Worm (Caenorhabditis elegans) whole organism, L1 larva: ENCODE results near the gene toca-2.

ENCODE experiments used
- hpl-2 ChIP-seq: fragments of 150-350 bp; optimal IDR thresholded peaks from 2 replicates; lab custom pipeline; 2014; ENCODE audit warnings: missing biosample characterization, missing genetic modification reagents, missing genetic modification characterization
- nhr-11 ChIP-seq: fragments of 150-350 bp; optimal IDR thresholded peaks from 2 replicates; lab custom pipeline; 2014; ENCODE audit warnings: missing biosample characterization, missing genetic modification characterization
- unc-130 ChIP-seq: fragments of 150-350 bp; optimal IDR thresholded peaks from 2 replicates; lab custom pipeline; 2017; ENCODE audit warnings: missing biosample characterization, missing genetic modification characterization, inconsistent platforms
- unc-98 ChIP-seq: fragments of 200-800 bp; sonication (Bioruptor generic); IDR thresholded peaks from 2 replicates; pipeline ENCODE4 v1.3.6; 2022; ENCODE audit warnings: missing genetic modification characterization, missing compliant biosample characterization

DNA sequence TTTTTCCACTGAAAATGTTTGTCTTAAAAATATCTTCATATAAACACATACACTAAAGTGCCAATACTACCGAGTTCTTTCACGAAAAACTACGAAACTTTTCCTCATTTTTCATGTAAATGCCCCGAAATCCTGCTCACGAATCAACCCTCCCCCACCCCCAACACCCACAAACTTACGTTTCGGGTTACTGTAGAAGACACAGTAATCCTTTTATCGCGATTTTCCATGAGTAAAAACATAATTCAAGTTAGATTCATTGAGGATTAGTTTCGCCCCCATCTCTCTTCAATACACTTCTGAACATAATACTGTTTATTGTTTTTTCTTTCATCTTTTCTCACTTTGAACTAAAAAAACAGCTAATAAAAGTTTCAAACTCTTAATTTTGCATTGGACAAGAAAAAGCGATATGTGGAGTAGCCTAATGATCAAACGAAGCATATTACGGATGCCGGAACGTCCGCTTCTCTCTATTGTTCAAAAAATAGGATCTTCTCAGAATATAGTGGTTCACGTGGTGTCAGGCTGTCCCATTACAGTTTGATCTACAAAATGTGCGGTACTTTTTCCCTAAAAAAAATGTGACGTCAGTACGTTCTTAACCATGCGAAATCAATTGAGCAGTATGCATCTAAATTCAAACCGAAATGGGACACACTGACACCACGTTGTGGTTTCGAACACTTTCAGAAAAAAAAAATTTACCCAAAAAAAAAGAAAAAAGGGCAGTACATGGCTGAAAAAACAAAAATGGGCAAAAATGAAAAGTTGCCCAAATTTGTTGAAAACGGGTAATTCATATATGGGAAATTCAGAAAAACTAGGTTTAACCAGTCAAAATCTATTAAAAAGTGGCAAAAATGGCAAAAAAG lies 31.4 kb upstream of the toca-2 start:
- TF ChIP-seq nhr-11 = no peak
- no peak for TF ChIP-seq unc-130
- no peak for TF ChIP-seq hpl-2 (GFP tag; lab: Kevin White, UChicago)
- no peak for TF ChIP-seq unc-98
